Worm (Caenorhabditis elegans) whole organism, young adult: ENCODE data around the gene Y40B10A.9.

ENCODE experiments used
- B0035.1 ChIP-seq: sonication (generic microtip); optimal IDR thresholded peaks from 2 replicates; lab custom pipeline; 2016; ENCODE audit warnings: missing genetic modification characterization, mild to moderate bottlenecking, missing compliant biosample characterization, missing genotype, missing genetic modification reagents
- ama-1 ChIP-seq, 3 experiments: fragments of 150-350 bp in 1 of 3; sonication (generic microtip) in 2 of 3; optimal IDR thresholded peaks; 2 replicates each; lab custom pipeline; 2014 to 2018; ENCODE audit warnings: missing biosample characterization in 2 of 3, missing genetic modification characterization in 2 of 3, missing genetic modification reagents in 2 of 3
- bed-2 ChIP-seq: fragments of 200-800 bp; sonication (Bioruptor generic); IDR thresholded peaks from 2 replicates; pipeline ENCODE4 v1.3.6; 2022; ENCODE audit warnings: missing genetic modification reagents, missing genetic modification characterization, missing compliant biosample characterization
- ceh-27 ChIP-seq: fragments of 200-800 bp; sonication (Bioruptor generic); optimal IDR thresholded peaks from 2 replicates; lab custom pipeline; 2018; ENCODE audit warnings: mild to moderate bottlenecking, missing genetic modification characterization, moderate library complexity, missing compliant biosample characterization
- fkh-3 ChIP-seq: sonication (generic microtip); optimal IDR thresholded peaks from 2 replicates; lab custom pipeline; 2016; ENCODE audit warnings: mild to moderate bottlenecking, missing genetic modification characterization, missing compliant biosample characterization
- lsl-1 ChIP-seq: fragments of 200-800 bp; sonication (Bioruptor generic); optimal IDR thresholded peaks from 2 replicates; lab custom pipeline; 2018; ENCODE audit warnings: mild to moderate bottlenecking, missing genetic modification characterization, moderate library complexity, missing compliant biosample characterization
- nhr-179 ChIP-seq: sonication (generic microtip); optimal IDR thresholded peaks from 2 replicates; lab custom pipeline; 2016; ENCODE audit warnings: mild to moderate bottlenecking, missing genetic modification characterization, missing compliant biosample characterization
- repo-1 ChIP-seq: sonication (generic microtip); optimal IDR thresholded peaks from 2 replicates; lab custom pipeline; 2017; ENCODE audit warnings: mild to moderate bottlenecking, missing genetic modification characterization, missing compliant biosample characterization
- sdz-38 ChIP-seq: sonication (generic microtip); optimal IDR thresholded peaks from 2 replicates; lab custom pipeline; 2016; ENCODE audit warnings: missing genotype, missing genetic modification characterization, missing compliant biosample characterization
- snpc-4 ChIP-seq, 5 experiments: fragments of 150-350 bp in 1 of 5; sonication (generic microtip) in 4 of 5; optimal IDR thresholded peaks; 2 replicates each; lab custom pipeline; 2014 to 2018; ENCODE audit warnings: missing genetic modification characterization in 5 of 5, missing biosample characterization in 3 of 5, antibody characterized with exemption in 2 of 5, mild to moderate bottlenecking in 2 of 5, missing compliant biosample characterization in 2 of 5, missing genotype in 2 of 5, moderate library complexity in 2 of 5, missing genetic modification reagents in 1 of 5
- tbp1 ChIP-seq: fragments of 200-800 bp; sonication (Bioruptor generic); optimal IDR thresholded peaks from 2 replicates; lab custom pipeline; 2018; ENCODE audit warnings: mild to moderate bottlenecking, missing genetic modification characterization, missing compliant biosample characterization
- tlf-1 ChIP-seq: fragments of 200-800 bp; sonication (Bioruptor generic); optimal IDR thresholded peaks from 2 replicates; lab custom pipeline; 2018; ENCODE audit warnings: mild to moderate bottlenecking, missing genetic modification characterization, missing compliant biosample characterization
- unc-62 ChIP-seq: fragments of 150-350 bp; optimal IDR thresholded peaks from 2 replicates; lab custom pipeline; 2014; ENCODE audit warnings: missing biosample characterization, missing genetic modification reagents, missing genetic modification characterization
- ztf-22 ChIP-seq: fragments of 200-800 bp; sonication (Bioruptor generic); optimal IDR thresholded peaks from 2 replicates; lab custom pipeline; 2018; ENCODE audit warnings: mild to moderate bottlenecking, missing genetic modification characterization, moderate library complexity, missing compliant biosample characterization

- TF ChIP-seq lsl-1 = no peak
- TF ChIP-seq tlf-1 (GFP tag; lab: Kevin White, UChicago) = no peak
- TF ChIP-seq unc-62 (GFP tag; lab: Kevin White, UChicago) = no peak
- no peak for TF ChIP-seq ceh-27 (GFP tag; lab: Kevin White, UChicago)
- TF ChIP-seq ztf-22 (GFP tag; lab: Kevin White, UChicago) = no peak
- no peak for TF ChIP-seq sdz-38
- no peak for TF ChIP-seq snpc-4 (GFP tag; optimal IDR thresholded peaks at IDR 0.05; lab: Kevin White, UChicago)
- TF ChIP-seq snpc-4 (tag; optimal IDR thresholded peaks at IDR 0.05; lab: Kevin White, UChicago) = no peak
- no peak for TF ChIP-seq nhr-179
- TF ChIP-seq ama-1 (optimal IDR thresholded peaks at IDR 0.05; lab: Kevin White, UChicago) = no peak
- no peak for TF ChIP-seq ama-1 (GFP tag; optimal IDR thresholded peaks at IDR 0.05; lab: Kevin White, UChicago)
- TF ChIP-seq bed-2 (GFP tag; lab: Robert Waterston, UW) = no peak
- no peak for TF ChIP-seq tbp1 (GFP tag; lab: Kevin White, UChicago)
- TF ChIP-seq fkh-3 = no peak
- no peak for TF ChIP-seq B0035.1 (tag; lab: Kevin White, UChicago)
- TF ChIP-seq repo-1 (tag; lab: Kevin White, UChicago) = no peak
These were observed at the start of gene Y40B10A.9 for ce11 chrV:2072807-2073206.
